Worm (Caenorhabditis elegans): ENCODE measurements around the gene srj-54.

ce11 chrV:2863033-2863432, 3.4 kb upstream of the srj-54 start, which contains the start of gene srh-272:
- TF ChIP-seq pqm-1 (tag; optimal IDR thresholded peaks at IDR 0.05) (no peak), sox-4 (tag; optimal IDR thresholded peaks at IDR 0.05) (no peak), gmeb-2 (tag; optimal IDR thresholded peaks at IDR 0.05) (no peak), fkh-10 (GFP tag; optimal IDR thresholded peaks at IDR 0.05) (no peak), pax-1 (tag; optimal IDR thresholded peaks at IDR 0.05) (no peak), eyg-1 (tag; optimal IDR thresholded peaks at IDR 0.05) (no peak), C08G9.2 (tag; optimal IDR thresholded peaks at IDR 0.05) (no peak)
